Fruit fly (Drosophila melanogaster) whole organism, embryonic: ENCODE measurements around the gene nompB.
A peak's percentile ranks its signal among the peaks of the same experiment; 100 is the strongest.

ENCODE experiments used
- B-H1 ChIP-seq: fragments of 200-800 bp; sonication (Bioruptor generic); IDR thresholded peaks from 3 replicates; pipeline ENCODE4 v1.3.6; 2022; ENCODE audit warnings: missing biosample characterization, missing genetic modification characterization
- Bdp1 ChIP-seq: fragments of 200-800 bp; sonication (Bioruptor generic); optimal IDR thresholded peaks from 3 replicates; lab custom pipeline; 2016; ENCODE audit warnings: missing biosample characterization, missing genetic modification characterization
- Bgb ChIP-seq: fragments of 200-800 bp; sonication (Bioruptor generic); IDR thresholded peaks from 2 replicates; pipeline ENCODE4 v1.3.6; 2022; ENCODE audit warnings: missing biosample characterization, missing genetic modification characterization; ENCODE audit not compliant: partially characterized antibody
- BtbVII ChIP-seq: fragments of 200-800 bp; sonication (Bioruptor generic); optimal IDR thresholded peaks from 3 replicates; lab custom pipeline; 2017; ENCODE audit warnings: missing biosample characterization, mild to moderate bottlenecking, missing genetic modification characterization
- CG10431 ChIP-seq: fragments of 200-800 bp; sonication (Bioruptor generic); optimal IDR thresholded peaks from 3 replicates; lab custom pipeline; 2018; ENCODE audit warnings: missing biosample characterization, mild to moderate bottlenecking, missing genetic modification characterization
- CG10654 ChIP-seq: fragments of 200-800 bp; sonication (Bioruptor generic); optimal IDR thresholded peaks from 2 replicates; lab custom pipeline; 2016; ENCODE audit warnings: missing biosample characterization, missing genetic modification characterization
- CG11247 ChIP-seq: fragments of 200-800 bp; sonication (Bioruptor generic); IDR thresholded peaks from 2 replicates; pipeline ENCODE4 v1.3.6; 2022; ENCODE audit warnings: missing biosample characterization, missing genetic modification characterization
- CG11723 ChIP-seq: fragments of 200-800 bp; sonication (Bioruptor generic); optimal IDR thresholded peaks from 2 replicates; lab custom pipeline; 2017; ENCODE audit warnings: missing biosample characterization, mild to moderate bottlenecking, missing genetic modification characterization
- CG12155 ChIP-seq: fragments of 200-800 bp; sonication (Bioruptor generic); optimal IDR thresholded peaks from 3 replicates; lab custom pipeline; 2016; ENCODE audit warnings: missing biosample characterization, missing genetic modification characterization
- CG12659 ChIP-seq: fragments of 200-800 bp; sonication (Bioruptor generic); optimal IDR thresholded peaks from 3 replicates; lab custom pipeline; 2017; ENCODE audit warnings: mild to moderate bottlenecking, missing biosample characterization, missing genetic modification reagents, missing genetic modification characterization
- CG15696 ChIP-seq: fragments of 200-800 bp; sonication (Bioruptor generic); optimal IDR thresholded peaks from 2 replicates; lab custom pipeline; 2019; ENCODE audit warnings: missing biosample characterization, mild to moderate bottlenecking, missing genetic modification characterization, moderate library complexity
- CG16863 ChIP-seq: fragments of 200-800 bp; sonication (Bioruptor generic); optimal IDR thresholded peaks from 3 replicates; lab custom pipeline; 2016; ENCODE audit warnings: missing biosample characterization, missing genetic modification characterization
- CG30020 ChIP-seq: fragments of 200-800 bp; optimal IDR thresholded peaks from 2 replicates; lab custom pipeline; 2019; ENCODE audit warnings: missing biosample characterization, mild to moderate bottlenecking, missing genetic modification characterization, moderate library complexity
- CG31224 ChIP-seq: fragments of 200-800 bp; sonication (Bioruptor generic); IDR thresholded peaks from 2 replicates; pipeline ENCODE4 v1.3.6; 2022; ENCODE audit warnings: missing biosample characterization, missing genetic modification characterization
- CG3163 ChIP-seq: fragments of 200-800 bp; sonication (Bioruptor generic); optimal IDR thresholded peaks from 3 replicates; lab custom pipeline; 2016; ENCODE audit warnings: missing biosample characterization, missing genetic modification characterization
- CG42726 ChIP-seq: fragments of 200-800 bp; sonication (Bioruptor generic); IDR thresholded peaks from 2 replicates; pipeline ENCODE4 v1.3.6; 2022; ENCODE audit warnings: missing biosample characterization, missing genetic modification characterization; ENCODE audit not compliant: partially characterized antibody
- CG6765 ChIP-seq: fragments of 200-800 bp; sonication (Bioruptor generic); optimal IDR thresholded peaks from 3 replicates; lab custom pipeline; 2017; ENCODE audit warnings: missing biosample characterization, mild to moderate bottlenecking, missing genetic modification characterization
- CG7745 ChIP-seq: fragments of 200-800 bp; sonication (Bioruptor generic); optimal IDR thresholded peaks from 2 replicates; lab custom pipeline; 2018; ENCODE audit warnings: missing biosample characterization, mild to moderate bottlenecking, missing genetic modification characterization, moderate library complexity
- CG8290 ChIP-seq, 3 experiments: fragments of 200-800 bp; sonication (Bioruptor generic); optimal IDR thresholded peaks; 2 replicates each; lab custom pipeline; 2016 to 2019; ENCODE audit warnings: missing biosample characterization in 3 of 3, missing genetic modification characterization in 3 of 3, mild to moderate bottlenecking in 2 of 3, moderate library complexity in 1 of 3
- CG8765 ChIP-seq: fragments of 200-800 bp; sonication (Bioruptor generic); IDR thresholded peaks from 2 replicates; pipeline ENCODE4 v1.3.6; 2022; ENCODE audit warnings: missing biosample characterization, missing genetic modification characterization
- Deaf1 ChIP-seq: fragments of 200-800 bp; optimal IDR thresholded peaks from 3 replicates; lab custom pipeline; 2019; ENCODE audit warnings: missing biosample characterization, mild to moderate bottlenecking, missing genetic modification characterization, moderate library complexity
- Fer3 ChIP-seq: fragments of 200-800 bp; sonication (Bioruptor generic); optimal IDR thresholded peaks from 2 replicates; lab custom pipeline; 2018; ENCODE audit warnings: missing biosample characterization, mild to moderate bottlenecking, missing genetic modification characterization, moderate library complexity
- GATAe ChIP-seq: fragments of 200-800 bp; sonication (Bioruptor generic); conservative IDR thresholded peaks from 2 replicates; pipeline ENCODE4 v1.3.6; 2022; ENCODE audit warnings: missing biosample characterization, missing genetic modification characterization
- Pdp1 ChIP-seq, 2 experiments: fragments of 200-800 bp; sonication (Bioruptor generic); optimal IDR thresholded peaks; 3 replicates each; lab custom pipeline; 2016; ENCODE audit warnings: missing biosample characterization in 2 of 2, missing genetic modification characterization in 2 of 2, mild to moderate bottlenecking in 1 of 2, moderate library complexity in 1 of 2
- Rfx ChIP-seq: fragments of 200-800 bp; sonication (Bioruptor generic); IDR thresholded peaks from 2 replicates; pipeline ENCODE4 v1.3.6; 2022; ENCODE audit warnings: missing biosample characterization, missing genetic modification characterization
- Six4 ChIP-seq: fragments of 200-800 bp; sonication (Bioruptor generic); optimal IDR thresholded peaks from 2 replicates; lab custom pipeline; 2016; ENCODE audit warnings: missing biosample characterization, missing genetic modification characterization
- Ssrp ChIP-seq: fragments of 200-800 bp; sonication (Bioruptor generic); optimal IDR thresholded peaks from 2 replicates; lab custom pipeline; 2018; ENCODE audit warnings: missing biosample characterization, mild to moderate bottlenecking, missing genetic modification characterization, moderate library complexity
- amos ChIP-seq: fragments of 200-800 bp; sonication (Bioruptor generic); IDR thresholded peaks from 2 replicates; pipeline ENCODE4 v1.3.6; 2022; ENCODE audit warnings: missing biosample characterization, missing genetic modification characterization; ENCODE audit not compliant: partially characterized antibody
- aop ChIP-seq: fragments of 200-800 bp; sonication (Bioruptor generic); IDR thresholded peaks from 2 replicates; pipeline ENCODE4 v1.3.6; 2022; ENCODE audit warnings: missing biosample characterization, missing genetic modification characterization
- az2 ChIP-seq: fragments of 200-800 bp; sonication (Bioruptor generic); optimal IDR thresholded peaks from 3 replicates; lab custom pipeline; 2016; ENCODE audit warnings: missing biosample characterization, missing genetic modification characterization
- chinmo ChIP-seq: fragments of 200-800 bp; sonication (Bioruptor generic); IDR thresholded peaks from 4 replicates; pipeline ENCODE4 v1.3.6; 2022; ENCODE audit warnings: missing biosample characterization, missing genetic modification characterization; ENCODE audit not compliant: partially characterized antibody
- inv ChIP-seq: fragments of 200-800 bp; sonication (Bioruptor generic); IDR thresholded peaks from 2 replicates; pipeline ENCODE4 v1.3.6; 2022; ENCODE audit warnings: missing biosample characterization, missing genetic modification characterization; ENCODE audit not compliant: partially characterized antibody
- lov ChIP-seq, 2 experiments: fragments of 200-800 bp in 1 of 2; fragments of >200 bp in 1 of 2; sonication (Bioruptor generic) in 1 of 2; IDR thresholded peaks in 1 of 2; optimal IDR thresholded peaks in 1 of 2; 2 replicates in 1 of 2; 3 replicates in 1 of 2; pipeline versions ENCODE4 v1.3.6 to Lab custom; 2017 to 2022; ENCODE audit warnings: missing biosample characterization in 1 of 2, missing genetic modification characterization in 1 of 2
- nerfin-1 ChIP-seq: fragments of 200-800 bp; sonication (Bioruptor generic); optimal IDR thresholded peaks from 3 replicates; lab custom pipeline; 2019; ENCODE audit warnings: missing biosample characterization, mild to moderate bottlenecking, missing genetic modification characterization, moderate library complexity
- nom ChIP-seq: fragments of 200-800 bp; sonication (Bioruptor generic); optimal IDR thresholded peaks from 2 replicates; lab custom pipeline; 2017; ENCODE audit warnings: missing biosample characterization, missing genetic modification characterization, mild to moderate bottlenecking, moderate library complexity, missing genetic modification reagents
- row ChIP-seq: fragments of 200-800 bp; sonication (Bioruptor generic); IDR thresholded peaks from 3 replicates; pipeline ENCODE4 v1.3.6; 2022; ENCODE audit warnings: missing biosample characterization, missing genetic modification characterization
- salm ChIP-seq: fragments of 200-800 bp; sonication (Bioruptor generic); optimal IDR thresholded peaks from 2 replicates; lab custom pipeline; 2018; ENCODE audit warnings: missing biosample characterization, mild to moderate bottlenecking, missing genetic modification characterization
- sd ChIP-seq: fragments of 200-800 bp; sonication (Bioruptor generic); optimal IDR thresholded peaks from 3 replicates; lab custom pipeline; 2018; ENCODE audit warnings: missing biosample characterization, mild to moderate bottlenecking, missing genetic modification characterization, moderate library complexity
- sob ChIP-seq: fragments of 200-800 bp; sonication (Bioruptor generic); IDR thresholded peaks from 2 replicates; pipeline ENCODE4 v1.3.6; 2022; ENCODE audit warnings: missing biosample characterization, missing genetic modification characterization
- tna ChIP-seq: fragments of 200-800 bp; sonication (Bioruptor generic); IDR thresholded peaks from 2 replicates; pipeline ENCODE4 v1.3.6; 2022; ENCODE audit warnings: missing biosample characterization, missing genetic modification characterization; ENCODE audit not compliant: partially characterized antibody
- trem ChIP-seq: fragments of 200-800 bp; optimal IDR thresholded peaks from 3 replicates; lab custom pipeline; 2019; ENCODE audit warnings: missing biosample characterization, mild to moderate bottlenecking, missing genetic modification characterization, moderate library complexity
- zen ChIP-seq: fragments of 200-800 bp; sonication (Bioruptor generic); optimal IDR thresholded peaks from 3 replicates; lab custom pipeline; 2018; ENCODE audit warnings: missing biosample characterization, mild to moderate bottlenecking, missing genetic modification characterization, moderate library complexity

nompB gene

DNA sequence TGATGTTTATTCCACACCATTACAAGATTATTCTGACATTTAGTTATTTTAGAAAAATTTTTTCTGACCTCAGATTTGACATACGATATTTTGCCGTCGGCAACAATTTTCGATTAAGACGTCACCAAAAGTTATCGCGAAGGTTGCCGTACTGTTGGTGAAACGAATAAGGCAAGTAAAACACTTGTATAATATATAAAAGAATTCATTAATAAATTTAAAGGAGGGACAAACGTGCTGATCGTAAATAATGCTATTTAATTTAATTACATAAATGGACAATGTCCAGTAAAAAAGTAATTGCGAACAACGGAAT lies 35.2 kb upstream of the nompB start (continued):
- TF ChIP-seq CG6765 (GFP tag; lab: Kevin White, UChicago): no peak
- no peak for TF ChIP-seq inv (GFP tag; lab: Robert Waterston, UW)
- TF ChIP-seq sd (tag; lab: Kevin White, UChicago): no peak
- TF ChIP-seq chinmo (GFP tag; lab: Robert Waterston, UW): 0 out of 4 replicates have a peak, but pooled peaks have one; percentile 10
- TF ChIP-seq Rfx (GFP tag; lab: Robert Waterston, UW): no peak
- no peak for TF ChIP-seq CG10654 (GFP tag; lab: Kevin White, UChicago)
- no peak for TF ChIP-seq BtbVII (GFP tag; lab: Kevin White, UChicago)
- TF ChIP-seq CG31224 (GFP tag; lab: Robert Waterston, UW): no peak
- no peak for TF ChIP-seq CG12659 (GFP tag; lab: Kevin White, UChicago)
- no peak for TF ChIP-seq sob
- TF ChIP-seq CG10431: no peak
- TF ChIP-seq Bgb (GFP tag; lab: Robert Waterston, UW): peak; percentile 26
- TF ChIP-seq B-H1 (GFP tag; lab: Robert Waterston, UW): no peak
- no peak for TF ChIP-seq CG12155
- no peak for TF ChIP-seq tna (GFP tag; lab: Robert Waterston, UW)
- no peak for TF ChIP-seq az2 (GFP tag; lab: Kevin White, UChicago)
- peak; percentile 37; the same call in 1 of the 2 replicates for TF ChIP-seq CG42726 (GFP tag; lab: Robert Waterston, UW)
- no peak for TF ChIP-seq nerfin-1 (tag; lab: Kevin White, UChicago)
- TF ChIP-seq Bdp1: no peak
- peak; percentile 75 for TF ChIP-seq CG30020
- no peak for TF ChIP-seq GATAe (GFP tag; lab: Robert Waterston, UW)
- peak; percentile 41; the same call in 2 of the 3 replicates for TF ChIP-seq row (GFP tag; lab: Robert Waterston, UW)
- TF ChIP-seq Ssrp (tag; lab: Kevin White, UChicago): no peak
- TF ChIP-seq CG11723: no peak
- TF ChIP-seq CG8765 (GFP tag; lab: Robert Waterston, UW): no peak
- no peak for TF ChIP-seq Deaf1 (tag; lab: Kevin White, UChicago)
- no peak for TF ChIP-seq CG8290 (GFP tag; optimal IDR thresholded peaks at IDR 0.05; lab: Kevin White, UChicago)
- TF ChIP-seq CG8290 (tag; optimal IDR thresholded peaks at IDR 0.05; lab: Kevin White, UChicago): peak in 1 of 2 experiments; percentile 44
- TF ChIP-seq CG7745 (tag; lab: Kevin White, UChicago): no peak
- TF ChIP-seq lov (optimal IDR thresholded peaks at IDR 0.05; lab: Kevin White, UChicago): no peak
- TF ChIP-seq lov (GFP tag; IDR thresholded peaks at IDR 0.05; lab: Robert Waterston, UW): no peak
- TF ChIP-seq trem (tag; lab: Kevin White, UChicago): no peak
- no peak for TF ChIP-seq CG15696 (tag; lab: Kevin White, UChicago)
- TF ChIP-seq CG11247: no peak
- no peak for TF ChIP-seq nom (GFP tag; lab: Kevin White, UChicago)
- TF ChIP-seq aop (GFP tag; lab: Robert Waterston, UW): no peak
- TF ChIP-seq Fer3 (tag; lab: Kevin White, UChicago): no peak
- TF ChIP-seq Pdp1 (GFP tag; optimal IDR thresholded peaks at IDR 0.05; lab: Kevin White, UChicago): peak in 1 of 2 experiments; percentile 68
- no peak for TF ChIP-seq Six4 (GFP tag; lab: Kevin White, UChicago)
- no peak for TF ChIP-seq CG16863 (GFP tag; lab: Kevin White, UChicago)
- TF ChIP-seq amos (GFP tag; lab: Robert Waterston, UW): peak; percentile 50; the same call in 1 of the 2 replicates
- TF ChIP-seq zen (tag; lab: Kevin White, UChicago): no peak
- no peak for TF ChIP-seq salm
- TF ChIP-seq CG3163 (GFP tag; lab: Kevin White, UChicago): no peak
- TF ChIP-seq, all 482 proteins: peak for 32
